Fruit fly (Drosophila melanogaster) ovary, adult (tissue): Measurements from ENCODE around the gene CG34348.
A peak's percentile ranks its signal among the peaks of the same experiment; 100 is the strongest.

ENCODE experiments used
- CG17801 ChIP-seq: fragments of 200-800 bp; optimal IDR thresholded peaks from 2 replicates; lab custom pipeline; 2019; ENCODE audit warnings: missing biosample characterization, mild to moderate bottlenecking, missing genetic modification characterization, moderate library complexity; ENCODE audit not compliant: partially characterized antibody

CG34348 gene

dm6 chrX:11342168-11342567, 2.5 kb downstream of the CG34348 start:
- TF ChIP-seq CG17801 (GFP tag; lab: Kevin White, UChicago), result no peak

- no peak for TF ChIP-seq CG17801 (GFP tag; lab: Kevin White, UChicago)
Observed at dm6 chrX:11342771-11343170, 3.1 kb downstream of the CG34348 start.

- peak; percentile 24 for TF ChIP-seq CG17801 (GFP tag; lab: Kevin White, UChicago)
Observed at dm6 chrX:11347809-11348208, 8.1 kb downstream of the CG34348 start, which contains the start of the genes GCS1 and CG11756. GCS1 (minus strand) TSS chrX:11348001. CG11756 (plus strand) TSS chrX:11348120.

- peak; percentile 39 for TF ChIP-seq CG17801 (GFP tag; lab: Kevin White, UChicago)
Observed at dm6 chrX:11348829-11349228, 9.2 kb downstream of the CG34348 start, which contains the start of gene CG1738. CG1738 (plus strand) TSS chrX:11349049.

dm6 chrX:11349780-11350179, 10.1 kb downstream of the CG34348 start, which contains the start of gene NdufV3:
NdufV3 (plus strand) TSS chrX:11349998.
- TF ChIP-seq CG17801 (GFP tag; lab: Kevin White, UChicago), result peak; percentile 30

- TF ChIP-seq CG17801 (GFP tag; lab: Kevin White, UChicago), result peak; percentile 6
Observed at dm6 chrX:11350505-11351327, 11.0 kb downstream of the CG34348 start, which contains the start of gene CG1737. CG1737 (plus strand) TSS chrX:11350608.

dm6 chrX:11351351-11351750, 11.7 kb downstream of the CG34348 start:
- TF ChIP-seq CG17801 (GFP tag; lab: Kevin White, UChicago), result peak; percentile 94

- no peak for TF ChIP-seq CG17801 (GFP tag; lab: Kevin White, UChicago)
Observed at dm6 chrX:11355708-11356174, 16.1 kb downstream of the CG34348 start, which contains the start of gene dsh. dsh (plus strand) TSS chrX:11355881.

- TF ChIP-seq CG17801 (GFP tag; lab: Kevin White, UChicago), result no peak
Observed at dm6 chrX:11356648-11357047, 17.0 kb downstream of the CG34348 start.

dm6 chrX:11359081-11359481, 19.4 kb downstream of the CG34348 start, which contains the start of gene Pa1:
Pa1 (plus strand) TSS chrX:11359236.
- TF ChIP-seq CG17801 (GFP tag; lab: Kevin White, UChicago), result peak; percentile 68

- TF ChIP-seq CG17801 (GFP tag; lab: Kevin White, UChicago), result no peak
Observed at dm6 chrX:11367783-11368509, 28.3 kb downstream of the CG34348 start, which contains the start of the genes hop and Tim8. hop (minus strand) TSS chrX:11368098. Tim8 (plus strand) TSS chrX:11368445.

- no peak for TF ChIP-seq CG17801 (GFP tag; lab: Kevin White, UChicago)
Observed at dm6 chrX:11369374-11369773, 29.7 kb downstream of the CG34348 start, which contains the start of gene dlg1. dlg1 (plus strand) TSS chrX:11369665.

dm6 chrX:11370792-11371191, 31.1 kb downstream of the CG34348 start:
- TF ChIP-seq CG17801 (GFP tag; lab: Kevin White, UChicago), result no peak

dm6 chrX:11371613-11372012, 31.9 kb downstream of the CG34348 start:
- TF ChIP-seq CG17801 (GFP tag; lab: Kevin White, UChicago), result no peak
